Worm (Caenorhabditis elegans) whole organism, L4 larva: ENCODE results near the gene cpi-1.

Source experiments
- F10B5.3 ChIP-seq: sonication (generic microtip); optimal IDR thresholded peaks from 2 replicates; lab custom pipeline; 2016; ENCODE audit warnings: mild to moderate bottlenecking, missing genetic modification characterization, missing compliant biosample characterization
- F26F4.8 ChIP-seq: fragments of 200-800 bp; sonication (Bioruptor generic); conservative IDR thresholded peaks from 2 replicates; pipeline ENCODE4 v1.3.6; 2022; ENCODE audit warnings: missing genetic modification characterization, missing compliant biosample characterization
- F44E2.7 ChIP-seq: fragments of 200-800 bp; sonication (Bioruptor generic); IDR thresholded peaks from 2 replicates; pipeline ENCODE4 v2.1.2; 2022; ENCODE audit warnings: missing genetic modification characterization, missing compliant biosample characterization
- Y5F2A.4 ChIP-seq: fragments of 200-800 bp; sonication (Bioruptor generic); optimal IDR thresholded peaks from 2 replicates; lab custom pipeline; 2018; ENCODE audit warnings: mild to moderate bottlenecking, missing genetic modification characterization, missing compliant biosample characterization
- aha-1 ChIP-seq: fragments of 150-350 bp; peaks from one replicate; lab custom pipeline; 2014; ENCODE audit warnings: missing biosample characterization, missing genetic modification characterization
- ceh-20 ChIP-seq: fragments of 200-800 bp; sonication (Bioruptor generic); IDR thresholded peaks from 2 replicates; pipeline ENCODE4 v1.3.6; 2022; ENCODE audit warnings: missing genetic modification reagents, missing genetic modification characterization, missing compliant biosample characterization
- ceh-32 ChIP-seq: sonication (generic microtip); optimal IDR thresholded peaks from 2 replicates; lab custom pipeline; 2016; ENCODE audit warnings: mild to moderate bottlenecking, missing genetic modification characterization, missing compliant biosample characterization; ENCODE audit not compliant: poor library complexity
- ceh-44 ChIP-seq: fragments of 200-800 bp; sonication (Bioruptor generic); IDR thresholded peaks from 2 replicates; pipeline ENCODE4 v1.3.6; 2022; ENCODE audit warnings: missing genetic modification reagents, missing genetic modification characterization, missing compliant biosample characterization
- ceh-62 ChIP-seq: sonication (generic microtip); optimal IDR thresholded peaks from 2 replicates; lab custom pipeline; 2017; ENCODE audit warnings: missing biosample characterization, missing genetic modification characterization
- ceh-82 ChIP-seq: sonication (generic microtip); optimal IDR thresholded peaks from 2 replicates; lab custom pipeline; 2017; ENCODE audit warnings: missing biosample characterization, missing genetic modification characterization
- cey-2 ChIP-seq: sonication (generic microtip); optimal IDR thresholded peaks from 3 replicates; lab custom pipeline; 2017; ENCODE audit warnings: missing genetic modification characterization, mild to moderate bottlenecking, missing compliant biosample characterization, antibody characterized with exemption, borderline replicate concordance; ENCODE audit not compliant: insufficient read depth
- daf-16 ChIP-seq, 3 experiments: sonication (generic microtip); optimal IDR thresholded peaks; 2 replicates each; lab custom pipeline; 2016 to 2017; ENCODE audit warnings: missing genetic modification characterization in 3 of 3, missing genetic modification reagents in 3 of 3, mild to moderate bottlenecking in 2 of 3, missing compliant biosample characterization in 2 of 3, missing biosample characterization in 1 of 3, moderate library complexity in 1 of 3
- daf-8 ChIP-seq: fragments of 200-800 bp; sonication (Bioruptor generic); IDR thresholded peaks from 2 replicates; pipeline ENCODE4 v1.3.6; 2022; ENCODE audit warnings: missing genetic modification characterization, missing compliant biosample characterization
- dmd-6 ChIP-seq: fragments of 200-800 bp; sonication (Bioruptor generic); IDR thresholded peaks from 2 replicates; pipeline ENCODE4 v1.3.6; 2022; ENCODE audit warnings: missing genetic modification reagents, missing genetic modification characterization, missing compliant biosample characterization
- duxl-1 ChIP-seq: sonication (generic microtip); optimal IDR thresholded peaks from 2 replicates; lab custom pipeline; 2016; ENCODE audit warnings: mild to moderate bottlenecking, missing genetic modification characterization, moderate library complexity, missing compliant biosample characterization; ENCODE audit not compliant: poor library complexity
- dve-1 ChIP-seq: sonication (generic microtip); optimal IDR thresholded peaks from 2 replicates; lab custom pipeline; 2017; ENCODE audit warnings: antibody characterized with exemption, mild to moderate bottlenecking, missing genetic modification characterization, missing compliant biosample characterization; ENCODE audit not compliant: insufficient read depth
- egl-43 ChIP-seq: fragments of 200-800 bp; sonication (Bioruptor generic); IDR thresholded peaks from 2 replicates; pipeline ENCODE4 v1.3.6; 2022; ENCODE audit warnings: missing genetic modification reagents, missing genetic modification characterization, missing compliant biosample characterization
- fkh-10 ChIP-seq: fragments of 150-350 bp; optimal IDR thresholded peaks from 2 replicates; lab custom pipeline; 2014; ENCODE audit warnings: missing biosample characterization, missing genetic modification reagents, missing genetic modification characterization
- gei-8 ChIP-seq: fragments of 200-800 bp; sonication (Bioruptor generic); optimal IDR thresholded peaks from 2 replicates; lab custom pipeline; 2018; ENCODE audit warnings: mild to moderate bottlenecking, missing genetic modification characterization, missing compliant biosample characterization
- hlh-11 ChIP-seq: fragments of 200-800 bp; sonication (Bioruptor generic); optimal IDR thresholded peaks from 2 replicates; lab custom pipeline; 2018; ENCODE audit warnings: mild to moderate bottlenecking, missing genetic modification characterization, missing compliant biosample characterization
- hlh-30 ChIP-seq: sonication (generic microtip); optimal IDR thresholded peaks from 2 replicates; lab custom pipeline; 2017; ENCODE audit warnings: antibody characterized with exemption, mild to moderate bottlenecking, missing genetic modification characterization, missing compliant biosample characterization; ENCODE audit not compliant: insufficient read depth
- hmg-1.1 ChIP-seq: fragments of 200-800 bp; sonication (Bioruptor generic); IDR thresholded peaks from 2 replicates; pipeline ENCODE4 v1.3.6; 2022; ENCODE audit warnings: missing genetic modification reagents, missing genetic modification characterization, missing compliant biosample characterization
- jun-1 ChIP-seq: fragments of 150-350 bp; optimal IDR thresholded peaks from 2 replicates; lab custom pipeline; 2014; ENCODE audit warnings: missing biosample characterization, missing genetic modification reagents, missing genetic modification characterization
- lin-29 ChIP-seq: fragments of 200-800 bp; sonication (Bioruptor generic); IDR thresholded peaks from 2 replicates; pipeline ENCODE4 v1.3.6; 2022; ENCODE audit warnings: missing genetic modification reagents, missing genetic modification characterization, missing compliant biosample characterization
- lsy-2 ChIP-seq, 2 experiments: fragments of 150-350 bp in 1 of 2; sonication (generic microtip) in 1 of 2; optimal IDR thresholded peaks; 2 replicates each; lab custom pipeline; 2014 to 2017; ENCODE audit warnings: missing biosample characterization in 2 of 2, missing genetic modification characterization in 2 of 2
- mdl-1 ChIP-seq, 2 experiments: fragments of 150-350 bp in 1 of 2; sonication (generic microtip) in 1 of 2; optimal IDR thresholded peaks; 2 replicates each; lab custom pipeline; 2014 to 2017; ENCODE audit warnings: missing biosample characterization in 2 of 2, missing genetic modification characterization in 2 of 2
- mdt-29 ChIP-seq: fragments of 200-800 bp; sonication (Bioruptor generic); IDR thresholded peaks from 2 replicates; pipeline ENCODE4 v1.3.6; 2022; ENCODE audit warnings: missing genetic modification reagents, missing genetic modification characterization, missing compliant biosample characterization
- mep-1 ChIP-seq: fragments of 150-350 bp; sonication (generic microtip); optimal IDR thresholded peaks from 3 replicates; lab custom pipeline; 2014; ENCODE audit warnings: missing biosample characterization, missing genetic modification characterization
- nhr-10 ChIP-seq: fragments of 150-350 bp; optimal IDR thresholded peaks from 2 replicates; lab custom pipeline; 2014; ENCODE audit warnings: missing biosample characterization, missing genetic modification characterization
- nhr-102 ChIP-seq: sonication (generic microtip); optimal IDR thresholded peaks from 2 replicates; lab custom pipeline; 2016; ENCODE audit warnings: mild to moderate bottlenecking, missing genetic modification characterization, moderate library complexity, missing compliant biosample characterization
- nhr-11 ChIP-seq: fragments of 150-350 bp; optimal IDR thresholded peaks from 2 replicates; lab custom pipeline; 2014; ENCODE audit warnings: missing biosample characterization, missing genetic modification characterization
- nhr-237 ChIP-seq: sonication (generic microtip); optimal IDR thresholded peaks from 2 replicates; lab custom pipeline; 2017; ENCODE audit warnings: missing biosample characterization, missing genetic modification characterization
- nhr-28 ChIP-seq: fragments of 150-350 bp; optimal IDR thresholded peaks from 2 replicates; lab custom pipeline; 2014; ENCODE audit warnings: missing biosample characterization, missing genetic modification characterization
- nhr-48 ChIP-seq: sonication (generic microtip); optimal IDR thresholded peaks from 2 replicates; lab custom pipeline; 2016; ENCODE audit warnings: mild to moderate bottlenecking, missing genetic modification characterization, missing compliant biosample characterization
- nhr-6 ChIP-seq: fragments of 150-350 bp; optimal IDR thresholded peaks from 2 replicates; lab custom pipeline; 2014; ENCODE audit warnings: missing biosample characterization, missing genetic modification characterization
- nhr-77 ChIP-seq: fragments of 150-350 bp; optimal IDR thresholded peaks from 2 replicates; lab custom pipeline; 2014; ENCODE audit warnings: missing biosample characterization, missing genetic modification characterization
- pha-4 ChIP-seq, 2 experiments: fragments of 150-350 bp in 1 of 2; fragments of 200-800 bp in 1 of 2; sonication (Bioruptor generic) in 1 of 2; IDR thresholded peaks in 1 of 2; optimal IDR thresholded peaks in 1 of 2; 2 replicates each; pipeline versions ENCODE4 v1.3.6 to Lab custom; 2014 to 2022; ENCODE audit warnings: missing genetic modification characterization in 2 of 2, missing genetic modification reagents in 2 of 2, missing biosample characterization in 1 of 2, missing compliant biosample characterization in 1 of 2
- pqm-1 ChIP-seq: sonication (generic microtip); optimal IDR thresholded peaks from 2 replicates; lab custom pipeline; 2017; ENCODE audit warnings: missing biosample characterization, missing genetic modification characterization
- rbr-2 ChIP-seq: sonication (generic microtip); optimal IDR thresholded peaks from 2 replicates; lab custom pipeline; 2016; ENCODE audit warnings: missing genotype, missing genetic modification characterization, missing compliant biosample characterization
- sdz-12 ChIP-seq: fragments of 200-800 bp; sonication (Bioruptor generic); optimal IDR thresholded peaks from 2 replicates; lab custom pipeline; 2018; ENCODE audit warnings: mild to moderate bottlenecking, missing genetic modification characterization, missing compliant biosample characterization
- set-16 ChIP-seq: fragments of 200-800 bp; sonication (Bioruptor generic); IDR thresholded peaks from 2 replicates; pipeline ENCODE4 v1.3.6; 2022; ENCODE audit warnings: missing genetic modification reagents, missing genetic modification characterization, missing compliant biosample characterization
- snpc-1.2 ChIP-seq: fragments of 200-800 bp; sonication (Bioruptor generic); IDR thresholded peaks from 2 replicates; pipeline ENCODE4 v1.3.6; 2022; ENCODE audit warnings: missing genetic modification reagents, missing genetic modification characterization, missing compliant biosample characterization
- snpc-4 ChIP-seq: fragments of 150-350 bp; optimal IDR thresholded peaks from 2 replicates; lab custom pipeline; 2014; ENCODE audit warnings: missing biosample characterization, missing genetic modification characterization
- tag-97 ChIP-seq: fragments of 200-800 bp; sonication (Bioruptor generic); IDR thresholded peaks from 2 replicates; pipeline ENCODE4 v1.3.6; 2022; ENCODE audit warnings: missing genetic modification characterization, missing compliant biosample characterization
- unc-62 ChIP-seq, 3 experiments: fragments of 150-350 bp in 1 of 3; sonication (generic microtip); optimal IDR thresholded peaks in 2 of 3; peaks in 1 of 3; 1 replicate in 1 of 3; 2 replicates in 2 of 3; lab custom pipeline; 2014 to 2017; ENCODE audit warnings: missing biosample characterization in 3 of 3, missing genetic modification characterization in 3 of 3, missing genetic modification reagents in 3 of 3, missing genotype in 1 of 3
- vab-7 ChIP-seq: fragments of 200-800 bp; sonication (Bioruptor generic); IDR thresholded peaks from 2 replicates; pipeline ENCODE4 v1.3.6; 2022; ENCODE audit warnings: missing genetic modification reagents, missing genetic modification characterization, missing compliant biosample characterization
- zag-1 ChIP-seq: fragments of 150-350 bp; optimal IDR thresholded peaks from 2 replicates; lab custom pipeline; 2014; ENCODE audit warnings: missing biosample characterization, missing genetic modification characterization
- zip-11 ChIP-seq: fragments of 200-800 bp; sonication (Bioruptor generic); IDR thresholded peaks from 2 replicates; pipeline ENCODE4 v1.3.6; 2022; ENCODE audit warnings: missing genetic modification characterization, missing compliant biosample characterization

The cpi-1 gene

ce11 chrIV:6093477-6094314 is at the start of gene cpi-1:
Gene cpi-1, minus strand, starts transcription at chrIV:6093680.
- TF ChIP-seq rbr-2: no peak
- no peak for TF ChIP-seq ceh-82 (tag; lab: Kevin White, UChicago)
- no peak for TF ChIP-seq ceh-32
- TF ChIP-seq egl-43 (GFP tag; lab: Robert Waterston, UW): no peak
- TF ChIP-seq daf-8: no peak
- TF ChIP-seq nhr-28 (tag; lab: Kevin White, UChicago): peak; percentile 54
- TF ChIP-seq set-16 (GFP tag; lab: Robert Waterston, UW): no peak
- no peak for TF ChIP-seq ceh-62 (tag; lab: Kevin White, UChicago)
- TF ChIP-seq nhr-237 (tag; lab: Kevin White, UChicago): no peak
- TF ChIP-seq nhr-102 (tag; lab: Kevin White, UChicago): no peak
- TF ChIP-seq snpc-1.2 (GFP tag; lab: Robert Waterston, UW): peak; percentile 48; the same call in 1 of the 2 replicates
- TF ChIP-seq daf-16 (GFP tag; optimal IDR thresholded peaks at IDR 0.05; lab: Kevin White, UChicago): peak in 1 of 2 experiments; percentile 34
- TF ChIP-seq daf-16 (tag; optimal IDR thresholded peaks at IDR 0.05; lab: Kevin White, UChicago): peak; percentile 99
- TF ChIP-seq aha-1 (tag; lab: Kevin White, UChicago): peak; percentile 91
- TF ChIP-seq pha-4 (GFP tag; IDR thresholded peaks at IDR 0.05; lab: Robert Waterston, UW): no peak
- TF ChIP-seq pha-4 (tag; optimal IDR thresholded peaks at IDR 0.05; lab: Kevin White, UChicago): no peak
- TF ChIP-seq pqm-1: peak; percentile 17
- TF ChIP-seq Y5F2A.4 (GFP tag; lab: Kevin White, UChicago): no peak
- TF ChIP-seq unc-62 (GFP tag; optimal IDR thresholded peaks at IDR 0.05 in 1 of 2; lab: Kevin White, UChicago): peak in 1 of 2 experiments; percentile 88
- TF ChIP-seq unc-62 (tag; optimal IDR thresholded peaks at IDR 0.05; lab: Kevin White, UChicago): no peak
- no peak for TF ChIP-seq F10B5.3 (tag; lab: Kevin White, UChicago)
- TF ChIP-seq dve-1 (tag; lab: Kevin White, UChicago): peak; percentile 85
- TF ChIP-seq nhr-77 (tag; lab: Kevin White, UChicago): no peak
- TF ChIP-seq hlh-30 (tag; lab: Kevin White, UChicago): peak; percentile 15
- TF ChIP-seq mdt-29 (GFP tag; lab: Robert Waterston, UW): no peak
- no peak for TF ChIP-seq nhr-10 (tag; lab: Kevin White, UChicago)
- peak in 1 of 2 experiments; percentile 5 for TF ChIP-seq lsy-2 (tag; optimal IDR thresholded peaks at IDR 0.05; lab: Kevin White, UChicago)
- no peak for TF ChIP-seq ceh-20 (GFP tag; lab: Robert Waterston, UW)
- TF ChIP-seq snpc-4 (tag; lab: Kevin White, UChicago): no peak
- TF ChIP-seq lin-29 (GFP tag; lab: Robert Waterston, UW): no peak
- TF ChIP-seq fkh-10 (GFP tag; lab: Kevin White, UChicago): no peak
- no peak for TF ChIP-seq tag-97 (GFP tag; lab: Robert Waterston, UW)
- peak; percentile 61 for TF ChIP-seq hlh-11 (tag; lab: Kevin White, UChicago)
- TF ChIP-seq sdz-12: no peak
- TF ChIP-seq mdl-1 (tag; optimal IDR thresholded peaks at IDR 0.05; lab: Kevin White, UChicago): peak in 1 of 2 experiments; percentile 23
- TF ChIP-seq F44E2.7 (GFP tag; lab: Robert Waterston, UW): no peak
- peak; percentile 54 for TF ChIP-seq nhr-6 (tag; lab: Kevin White, UChicago)
- TF ChIP-seq gei-8 (GFP tag; lab: Kevin White, UChicago): no peak
- TF ChIP-seq zag-1 (tag; lab: Kevin White, UChicago): no peak
- no peak for TF ChIP-seq duxl-1 (tag; lab: Kevin White, UChicago)
- TF ChIP-seq nhr-11: no peak
- TF ChIP-seq jun-1 (tag; lab: Kevin White, UChicago): peak; percentile 3
- TF ChIP-seq cey-2 (tag; lab: Kevin White, UChicago): no peak
- no peak for TF ChIP-seq hmg-1.1 (GFP tag; lab: Robert Waterston, UW)
- peak; percentile 37 for TF ChIP-seq nhr-48 (tag; lab: Kevin White, UChicago)
- peak; percentile 47 for TF ChIP-seq dmd-6 (GFP tag; lab: Robert Waterston, UW)
- TF ChIP-seq zip-11 (GFP tag; lab: Robert Waterston, UW): no peak
- no peak for TF ChIP-seq ceh-44 (GFP tag; lab: Robert Waterston, UW)
- TF ChIP-seq vab-7 (GFP tag; lab: Robert Waterston, UW): no peak
- no peak for TF ChIP-seq mep-1
- no peak for TF ChIP-seq F26F4.8 (GFP tag; lab: Robert Waterston, UW)
